Worm (Caenorhabditis elegans) whole organism, mixed stage, embryonic: ENCODE measurements around the gene F59F5.4.

Experiments
- nhr-28 ChIP-seq: fragments of 150-350 bp; optimal IDR thresholded peaks from 2 replicates; lab custom pipeline; 2014; ENCODE audit warnings: missing biosample characterization, missing genetic modification characterization
- pha-4 ChIP-seq: fragments of 150-350 bp; optimal IDR thresholded peaks from 2 replicates; lab custom pipeline; 2018; ENCODE audit warnings: missing biosample characterization, missing genetic modification reagents, missing genetic modification characterization
- ztf-11 ChIP-seq: fragments of 150-350 bp; optimal IDR thresholded peaks from 2 replicates; lab custom pipeline; 2014; ENCODE audit warnings: missing biosample characterization, missing genetic modification characterization

- no peak for TF ChIP-seq ztf-11 (tag; lab: Kevin White, UChicago)
- TF ChIP-seq pha-4, result no peak
- TF ChIP-seq nhr-28, result no peak
These were observed 14.0 kb downstream of the F59F5.4 start for ce11 chrX:10556764-10557163.
